Worm (Caenorhabditis elegans) whole organism, early embryonic: Measurements from ENCODE around the gene Y25C1A.7.

Experiments
- B0310.2 ChIP-seq: sonication (generic microtip); optimal IDR thresholded peaks from 2 replicates; lab custom pipeline; 2016; ENCODE audit warnings: mild to moderate bottlenecking, missing genetic modification characterization, missing compliant biosample characterization
- F13C5.2 ChIP-seq: sonication (generic microtip); optimal IDR thresholded peaks from 2 replicates; lab custom pipeline; 2017; ENCODE audit warnings: mild to moderate bottlenecking, missing genetic modification characterization, inconsistent platforms, missing compliant biosample characterization
- aly-1 ChIP-seq: sonication (generic microtip); optimal IDR thresholded peaks from 2 replicates; lab custom pipeline; 2016; ENCODE audit warnings: missing genetic modification characterization, missing compliant biosample characterization
- ama-1 ChIP-seq: fragments of 150-350 bp; optimal IDR thresholded peaks from 2 replicates; lab custom pipeline; 2014
- ceh-13 ChIP-seq: fragments of 200-800 bp; sonication (Bioruptor generic); optimal IDR thresholded peaks from 2 replicates; lab custom pipeline; 2018; ENCODE audit warnings: mild to moderate bottlenecking, missing genetic modification characterization, missing compliant biosample characterization
- ceh-36 ChIP-seq: sonication (generic microtip); optimal IDR thresholded peaks from 2 replicates; lab custom pipeline; 2016; ENCODE audit warnings: missing genetic modification characterization, inconsistent platforms, missing compliant biosample characterization
- ets-7 ChIP-seq: sonication (generic microtip); optimal IDR thresholded peaks from 2 replicates; lab custom pipeline; 2016; ENCODE audit warnings: missing genotype, missing genetic modification characterization, missing compliant biosample characterization
- flt-1 ChIP-seq: fragments of 200-800 bp; sonication (Bioruptor generic); IDR thresholded peaks from 2 replicates; pipeline ENCODE4 v1.3.6; 2022; ENCODE audit warnings: missing genetic modification characterization, missing compliant biosample characterization
- hmbx-1 ChIP-seq: sonication (generic microtip); optimal IDR thresholded peaks from 2 replicates; lab custom pipeline; 2016; ENCODE audit warnings: mild to moderate bottlenecking, missing genetic modification characterization, missing compliant biosample characterization
- hmg-4 ChIP-seq: fragments of 200-800 bp; sonication (Bioruptor generic); optimal IDR thresholded peaks from 2 replicates; lab custom pipeline; 2018; ENCODE audit warnings: mild to moderate bottlenecking, missing genetic modification characterization, missing compliant biosample characterization
- hnd-1 ChIP-seq: sonication (generic microtip); optimal IDR thresholded peaks from 2 replicates; lab custom pipeline; 2016; ENCODE audit warnings: missing genetic modification characterization, missing compliant biosample characterization
- pes-1 ChIP-seq: fragments of 200-800 bp; sonication (Bioruptor generic); IDR thresholded peaks from 2 replicates; pipeline ENCODE4 v1.3.6; 2022; ENCODE audit warnings: missing genetic modification reagents, missing genetic modification characterization, missing compliant biosample characterization
- scrt-1 ChIP-seq: fragments of 200-800 bp; sonication (Bioruptor generic); IDR thresholded peaks from 2 replicates; pipeline ENCODE4 v1.3.6; 2022; ENCODE audit warnings: missing genetic modification characterization, missing compliant biosample characterization
- sea-1 ChIP-seq: fragments of 200-800 bp; sonication (Bioruptor generic); conservative IDR thresholded peaks from 2 replicates; pipeline ENCODE4 v1.3.6; 2022; ENCODE audit warnings: missing genetic modification characterization, missing compliant biosample characterization
- tbx-11 ChIP-seq: fragments of 200-800 bp; sonication (Bioruptor generic); IDR thresholded peaks from 2 replicates; pipeline ENCODE4 v1.3.6; 2022; ENCODE audit warnings: missing genetic modification characterization, missing compliant biosample characterization
- tbx-37 ChIP-seq: fragments of 200-800 bp; sonication (Bioruptor generic); conservative IDR thresholded peaks from 2 replicates; pipeline ENCODE4 v1.3.6; 2022; ENCODE audit warnings: missing genetic modification reagents, missing genetic modification characterization, missing compliant biosample characterization
- tra-4 ChIP-seq: sonication (generic microtip); optimal IDR thresholded peaks from 2 replicates; lab custom pipeline; 2017; ENCODE audit warnings: missing genetic modification characterization, missing compliant biosample characterization

Gene Y25C1A.7

ce11 chrII:3062222-3062621 is 8.6 kb downstream of the Y25C1A.7 start:
- TF ChIP-seq tra-4 (tag; lab: Kevin White, UChicago), result no peak
- TF ChIP-seq scrt-1 (GFP tag; lab: Robert Waterston, UW), result 0 out of 2 replicates have a peak, but pooled peaks have one; percentile 9
- 0 out of 2 replicates have a peak, but pooled peaks have one; percentile 26 for TF ChIP-seq pes-1 (GFP tag; lab: Robert Waterston, UW)
- no peak for TF ChIP-seq ceh-36 (tag; lab: Kevin White, UChicago)
- no peak for TF ChIP-seq ets-7 (tag; lab: Kevin White, UChicago)

ce11 chrII:3061605-3062004 is 9.3 kb downstream of the Y25C1A.7 start:
- no peak for TF ChIP-seq B0310.2 (tag; lab: Kevin White, UChicago)
- no peak for TF ChIP-seq sea-1 (GFP tag; lab: Robert Waterston, UW)
- TF ChIP-seq tbx-37, result no peak
- no peak for TF ChIP-seq hmbx-1 (tag; lab: Kevin White, UChicago)
- no peak for TF ChIP-seq flt-1 (GFP tag; lab: Robert Waterston, UW)
- TF ChIP-seq aly-1, result no peak
- TF ChIP-seq ceh-36 (tag; lab: Kevin White, UChicago), result no peak
- TF ChIP-seq ama-1 (lab: Kevin White, UChicago), result no peak
- TF ChIP-seq F13C5.2 (tag; lab: Kevin White, UChicago), result no peak
- TF ChIP-seq hnd-1 (tag; lab: Kevin White, UChicago), result no peak
- TF ChIP-seq scrt-1 (GFP tag; lab: Robert Waterston, UW), result no peak
- no peak for TF ChIP-seq tra-4 (tag; lab: Kevin White, UChicago)
- TF ChIP-seq ets-7 (tag; lab: Kevin White, UChicago), result no peak
- no peak for TF ChIP-seq pes-1 (GFP tag; lab: Robert Waterston, UW)
- no peak for TF ChIP-seq tbx-11 (GFP tag; lab: Robert Waterston, UW)
- no peak for TF ChIP-seq hmg-4 (GFP tag; lab: Kevin White, UChicago)

ce11 chrII:3060782-3061181 is 10.1 kb downstream of the Y25C1A.7 start, which contains the start of gene Y25C1A.6:
TSS of gene Y25C1A.6 (plus strand) at chrII:3061082.
- TF ChIP-seq hmg-4 (GFP tag; lab: Kevin White, UChicago) (no peak), hnd-1 (tag; lab: Kevin White, UChicago) (no peak), B0310.2 (tag; lab: Kevin White, UChicago) (no peak), ets-7 (tag; lab: Kevin White, UChicago) (no peak), aly-1 (no peak), tra-4 (tag; lab: Kevin White, UChicago) (no peak), pes-1 (GFP tag; lab: Robert Waterston, UW) (no peak), scrt-1 (GFP tag; lab: Robert Waterston, UW) (no peak), ceh-36 (tag; lab: Kevin White, UChicago) (no peak), ceh-13 (GFP tag; lab: Kevin White, UChicago) (no peak), sea-1 (GFP tag; lab: Robert Waterston, UW) (no peak), hmbx-1 (tag; lab: Kevin White, UChicago) (no peak), ama-1 (lab: Kevin White, UChicago) (no peak), tbx-11 (GFP tag; lab: Robert Waterston, UW) (no peak), flt-1 (GFP tag; lab: Robert Waterston, UW) (no peak), tbx-37 (no peak), F13C5.2 (tag; lab: Kevin White, UChicago) (no peak)

ce11 chrII:3056266-3056872 is 14.5 kb downstream of the Y25C1A.7 start, which contains the start of gene lin-8:
TSS of gene lin-8 (plus strand) at chrII:3056822.
- no peak for TF ChIP-seq ets-7 (tag; lab: Kevin White, UChicago)
- no peak for TF ChIP-seq hmbx-1 (tag; lab: Kevin White, UChicago)
- TF ChIP-seq ceh-13 (GFP tag; lab: Kevin White, UChicago), result no peak
- TF ChIP-seq tbx-11 (GFP tag; lab: Robert Waterston, UW), result no peak
- no peak for TF ChIP-seq aly-1
- no peak for TF ChIP-seq scrt-1 (GFP tag; lab: Robert Waterston, UW)
- no peak for TF ChIP-seq sea-1 (GFP tag; lab: Robert Waterston, UW)
- TF ChIP-seq hmg-4 (GFP tag; lab: Kevin White, UChicago), result no peak
- no peak for TF ChIP-seq F13C5.2 (tag; lab: Kevin White, UChicago)
- TF ChIP-seq ceh-36 (tag; lab: Kevin White, UChicago), result no peak
- no peak for TF ChIP-seq flt-1 (GFP tag; lab: Robert Waterston, UW)

ce11 chrII:3055531-3055930 is 15.3 kb downstream of the Y25C1A.7 start:
- peak; percentile 49 for TF ChIP-seq F13C5.2 (tag; lab: Kevin White, UChicago)
- no peak for TF ChIP-seq flt-1 (GFP tag; lab: Robert Waterston, UW)
- TF ChIP-seq hmg-4 (GFP tag; lab: Kevin White, UChicago), result peak; percentile 44
- no peak for TF ChIP-seq hnd-1 (tag; lab: Kevin White, UChicago)
- TF ChIP-seq tra-4 (tag; lab: Kevin White, UChicago), result no peak
- TF ChIP-seq scrt-1 (GFP tag; lab: Robert Waterston, UW), result no peak
- no peak for TF ChIP-seq ets-7 (tag; lab: Kevin White, UChicago)
- TF ChIP-seq tbx-11 (GFP tag; lab: Robert Waterston, UW), result no peak
- no peak for TF ChIP-seq hmbx-1 (tag; lab: Kevin White, UChicago)
- peak; percentile 9 for TF ChIP-seq aly-1
- TF ChIP-seq ama-1 (lab: Kevin White, UChicago), result no peak
- no peak for TF ChIP-seq B0310.2 (tag; lab: Kevin White, UChicago)
- no peak for TF ChIP-seq pes-1 (GFP tag; lab: Robert Waterston, UW)
- TF ChIP-seq ceh-36 (tag; lab: Kevin White, UChicago), result peak; percentile 9

ce11 chrII:3054622-3055021 is 16.2 kb downstream of the Y25C1A.7 start:
- TF ChIP-seq aly-1 (peak; percentile 36), scrt-1 (GFP tag; lab: Robert Waterston, UW) (no peak), tbx-11 (GFP tag; lab: Robert Waterston, UW) (no peak)

ce11 chrII:3054221-3054620 is 16.6 kb downstream of the Y25C1A.7 start, which contains the start of gene lido-13:
TSS of gene lido-13 (minus strand) at chrII:3054321.
- no peak for TF ChIP-seq ets-7 (tag; lab: Kevin White, UChicago)
- no peak for TF ChIP-seq ceh-36 (tag; lab: Kevin White, UChicago)
- no peak for TF ChIP-seq sea-1 (GFP tag; lab: Robert Waterston, UW)
- no peak for TF ChIP-seq hmg-4 (GFP tag; lab: Kevin White, UChicago)
- no peak for TF ChIP-seq ceh-13 (GFP tag; lab: Kevin White, UChicago)
- no peak for TF ChIP-seq pes-1 (GFP tag; lab: Robert Waterston, UW)
- TF ChIP-seq F13C5.2 (tag; lab: Kevin White, UChicago), result no peak
- no peak for TF ChIP-seq ama-1 (lab: Kevin White, UChicago)
- TF ChIP-seq B0310.2 (tag; lab: Kevin White, UChicago), result no peak
- no peak for TF ChIP-seq tbx-37
- TF ChIP-seq flt-1 (GFP tag; lab: Robert Waterston, UW), result no peak
- TF ChIP-seq aly-1, result no peak
- TF ChIP-seq hnd-1 (tag; lab: Kevin White, UChicago), result no peak
- no peak for TF ChIP-seq hmbx-1 (tag; lab: Kevin White, UChicago)
- no peak for TF ChIP-seq tbx-11 (GFP tag; lab: Robert Waterston, UW)
- no peak for TF ChIP-seq scrt-1 (GFP tag; lab: Robert Waterston, UW)
- TF ChIP-seq tra-4 (tag; lab: Kevin White, UChicago), result no peak
